Worm (Caenorhabditis elegans): ENCODE measurements around the gene ebp-2.

The ebp-2 gene

ce11 chrII:11476410-11476809 is 33.9 kb downstream of the ebp-2 start, which contains the start of gene W02B12.16:
W02B12.16 (minus strand) TSS chrII:11476510.
- TF ChIP-seq pha-4 (tag; optimal IDR thresholded peaks at IDR 0.05) (no peak), mep-1 (tag; optimal IDR thresholded peaks at IDR 0.05) (no peak), blmp-1 (tag; optimal IDR thresholded peaks at IDR 0.05) (no peak)

DNA sequence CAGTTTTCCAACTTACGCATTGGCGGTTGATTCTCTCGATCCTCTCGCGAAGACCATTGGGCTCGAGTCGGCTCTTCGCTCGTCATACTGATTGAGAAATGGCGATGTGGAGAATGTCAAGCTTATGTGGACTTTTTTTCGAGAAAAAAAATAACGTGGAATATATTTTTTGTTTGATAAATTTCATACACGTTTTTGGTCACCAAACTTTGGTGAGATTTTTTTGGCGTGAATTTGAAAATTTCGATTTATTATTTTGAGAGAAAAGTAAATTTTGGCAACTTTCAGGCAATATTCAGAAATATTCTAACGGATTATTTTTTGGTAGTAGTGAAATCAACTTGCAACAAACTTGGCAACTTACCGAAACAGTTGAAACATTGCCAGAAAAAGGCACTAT is 36.6 kb downstream of the ebp-2 start, which contains the start of gene W02B12.12:
Gene W02B12.12 (minus strand): TSS at position 101 of the 400 bp plus-strand sequence.
- TF ChIP-seq unc-120 (tag; optimal IDR thresholded peaks at IDR 0.05; ENCODE audit: poor library complexity, severe bottlenecking) (no peak), mab-5 (tag; optimal IDR thresholded peaks at IDR 0.05) (no peak), ham-2 (GFP tag; optimal IDR thresholded peaks at IDR 0.05) (no peak), cnd-1 (tag; optimal IDR thresholded peaks at IDR 0.05) (no peak), elt-3 (tag; optimal IDR thresholded peaks at IDR 0.05) (no peak), nhr-12 (tag; optimal IDR thresholded peaks at IDR 0.05) (no peak), lin-13 (tag; optimal IDR thresholded peaks at IDR 0.05) (no peak), lin-32 (GFP tag; optimal IDR thresholded peaks at IDR 0.05) (no peak), mep-1 (tag; optimal IDR thresholded peaks at IDR 0.05) (no peak), snpc-4 (tag; optimal IDR thresholded peaks at IDR 0.05) (no peak), nhr-76 (tag; optimal IDR thresholded peaks at IDR 0.05) (no peak), unc-39 (tag; optimal IDR thresholded peaks at IDR 0.05) (no peak), tbx-8 (GFP tag; optimal IDR thresholded peaks at IDR 0.05) (no peak), ceh-39 (tag; optimal IDR thresholded peaks at IDR 0.05) (no peak), ceh-43 (GFP tag; optimal IDR thresholded peaks at IDR 0.05) (no peak), ces-1 (GFP tag; optimal IDR thresholded peaks at IDR 0.05) (no peak), drap-1 (GFP tag; optimal IDR thresholded peaks at IDR 0.05) (no peak), zip-8 (tag; optimal IDR thresholded peaks at IDR 0.05) (no peak), lsy-2 (tag; optimal IDR thresholded peaks at IDR 0.05) (no peak), mls-2 (tag; optimal IDR thresholded peaks at IDR 0.05) (no peak)

DNA sequence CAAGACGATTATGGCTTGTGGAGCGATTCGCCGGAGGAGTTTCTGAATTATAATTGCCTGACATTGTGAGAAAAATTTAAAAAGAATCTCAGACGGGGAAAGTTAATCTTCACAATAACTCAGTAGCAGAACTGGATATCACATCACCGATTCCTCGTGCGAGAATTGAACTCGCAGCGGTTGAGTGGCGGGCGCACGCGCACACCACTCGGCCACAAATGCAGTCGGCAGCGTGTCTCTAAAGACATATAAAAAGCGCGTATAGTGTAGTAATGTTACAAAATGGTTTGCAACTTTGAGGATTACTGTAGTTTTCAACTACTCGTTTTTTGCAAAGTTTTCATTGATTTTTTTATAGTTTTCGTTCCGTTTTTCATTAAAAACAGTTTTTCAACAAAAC is 42.1 kb downstream of the ebp-2 start:
- TF ChIP-seq flh-1 (GFP tag; optimal IDR thresholded peaks at IDR 0.05) (peak; percentile 96), ztf-11 (tag; optimal IDR thresholded peaks at IDR 0.05) (peak; percentile 58), snpc-4 (tag; optimal IDR thresholded peaks at IDR 0.05) (no peak), ces-1 (GFP tag; optimal IDR thresholded peaks at IDR 0.05) (no peak), unc-120 (tag; optimal IDR thresholded peaks at IDR 0.05; ENCODE audit: poor library complexity, severe bottlenecking) (peak; percentile 94), ceh-43 (GFP tag; optimal IDR thresholded peaks at IDR 0.05) (peak; percentile 93), sem-2 (GFP tag; optimal IDR thresholded peaks at IDR 0.05) (peak; percentile 94), M03D4.4 (tag; optimal IDR thresholded peaks at IDR 0.05) (peak; percentile 97), ceh-39 (tag; optimal IDR thresholded peaks at IDR 0.05) (no peak), unc-39 (tag; optimal IDR thresholded peaks at IDR 0.05) (no peak), blmp-1 (tag; optimal IDR thresholded peaks at IDR 0.05) (no peak), lin-13 (tag; optimal IDR thresholded peaks at IDR 0.05) (peak; percentile 81), hlh-1 (tag; optimal IDR thresholded peaks at IDR 0.05) (no peak), mep-1 (tag; optimal IDR thresholded peaks at IDR 0.05) (peak; percentile 80), nhr-12 (tag; optimal IDR thresholded peaks at IDR 0.05) (no peak), unc-62 (GFP tag; optimal IDR thresholded peaks at IDR 0.05) (peak; percentile 74), drap-1 (GFP tag; optimal IDR thresholded peaks at IDR 0.05) (peak; percentile 98), cnd-1 (tag; optimal IDR thresholded peaks at IDR 0.05) (peak; percentile 98), lin-32 (GFP tag; optimal IDR thresholded peaks at IDR 0.05) (peak; percentile 96), bed-3 (GFP tag; optimal IDR thresholded peaks at IDR 0.05) (peak; percentile 92), zip-8 (tag; optimal IDR thresholded peaks at IDR 0.05) (no peak), nhr-76 (tag; optimal IDR thresholded peaks at IDR 0.05) (no peak), elt-3 (tag; optimal IDR thresholded peaks at IDR 0.05) (no peak), mab-5 (tag; optimal IDR thresholded peaks at IDR 0.05) (no peak), mls-2 (tag; optimal IDR thresholded peaks at IDR 0.05) (peak; percentile 99), pha-4 (tag; optimal IDR thresholded peaks at IDR 0.05) (peak; percentile 66), lsy-2 (tag; optimal IDR thresholded peaks at IDR 0.05) (peak; percentile 84), elt-1 (tag; optimal IDR thresholded peaks at IDR 0.05; ENCODE audit: borderline replicate concordance, insufficient read depth) (no peak), tbx-8 (GFP tag; optimal IDR thresholded peaks at IDR 0.05) (peak; percentile 93), nhr-237 (tag; optimal IDR thresholded peaks at IDR 0.05) (no peak), ham-2 (GFP tag; optimal IDR thresholded peaks at IDR 0.05) (peak; percentile 95), ceh-83 (GFP tag; optimal IDR thresholded peaks at IDR 0.05) (peak; percentile 99), nhr-28 (tag; optimal IDR thresholded peaks at IDR 0.05) (peak; percentile 48), sptf-1 (tag; optimal IDR thresholded peaks at IDR 0.05) (peak; percentile 100), nhr-2 (tag; optimal IDR thresholded peaks at IDR 0.05) (no peak)
